Fruit fly (Drosophila melanogaster): Measurements from ENCODE around the gene HLH3B.

Gene HLH3B

DNA sequence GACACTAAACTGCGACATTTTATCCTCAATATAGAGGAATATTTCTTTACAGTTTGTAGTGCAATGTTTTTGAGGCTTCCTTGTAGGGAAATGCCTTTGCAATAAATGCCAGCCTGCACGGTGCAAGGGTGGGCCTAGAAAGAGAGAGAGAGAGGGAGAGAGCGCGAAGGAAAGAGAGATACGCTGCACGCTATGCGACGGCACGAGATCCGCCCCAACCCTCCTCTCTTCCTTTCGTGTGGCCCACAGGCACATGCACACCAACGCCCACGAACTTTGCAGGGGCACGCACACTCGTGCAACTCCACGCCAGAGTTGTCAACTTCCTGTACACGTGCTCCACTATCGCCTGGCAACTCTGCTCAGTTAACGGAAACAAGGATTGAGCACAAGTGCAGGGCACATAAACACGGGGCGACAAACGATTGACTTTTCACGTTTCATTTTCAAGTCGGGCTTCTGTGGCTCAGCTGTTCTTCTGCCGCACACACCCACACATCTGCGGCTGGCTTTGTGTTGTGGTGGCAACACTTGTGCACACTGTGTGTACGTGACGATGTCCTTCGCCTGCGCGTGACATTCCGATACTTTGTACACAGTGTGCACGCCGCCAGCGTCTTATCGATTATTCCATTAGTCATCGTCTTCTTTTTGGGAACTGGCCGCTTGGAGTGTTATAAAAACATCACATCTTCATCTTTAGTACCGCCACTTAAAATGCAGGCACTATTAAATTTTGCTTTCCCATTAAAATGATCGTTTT, 45.4 kb downstream of the HLH3B start (continued):
- TF ChIP-seq CG13775 (GFP tag; optimal IDR thresholded peaks at IDR 0.05) (no peak), CG34422 (GFP tag; IDR thresholded peaks at IDR 0.05) (no peak), B-H1 (GFP tag; IDR thresholded peaks at IDR 0.05) (no peak), amos (GFP tag; IDR thresholded peaks at IDR 0.05; ENCODE audit: partially characterized antibody) (peak; percentile 57), pnt (GFP tag; optimal IDR thresholded peaks at IDR 0.05) (no peak), BEAF-32 (GFP tag; optimal IDR thresholded peaks at IDR 0.05) (peak; percentile 61), cg (GFP tag; optimal IDR thresholded peaks at IDR 0.05) (peak; percentile 51), CG6791 (GFP tag; IDR thresholded peaks at IDR 0.05; ENCODE audit: partially characterized antibody) (0 out of 3 replicates have a peak, but pooled peaks have one; percentile 46), CG8765 (GFP tag; IDR thresholded peaks at IDR 0.05) (no peak), klu (GFP tag; IDR thresholded peaks at IDR 0.05) (no peak), crp (GFP tag; optimal IDR thresholded peaks at IDR 0.05) (peak in 1 of 2 experiments; percentile 12), Lpt (GFP tag; optimal IDR thresholded peaks at IDR 0.05) (no peak), emc (GFP tag; optimal IDR thresholded peaks at IDR 0.05) (no peak), Spps (tag; optimal IDR thresholded peaks at IDR 0.05) (no peak), slou (GFP tag; optimal IDR thresholded peaks at IDR 0.05) (no peak), dysf (GFP tag; IDR thresholded peaks at IDR 0.05) (peak; percentile 30; the same call in 1 of the 3 replicates), CG12219 (GFP tag; optimal IDR thresholded peaks at IDR 0.05) (no peak), ssp (GFP tag; IDR thresholded peaks at IDR 0.05) (no peak), chm (GFP tag; IDR thresholded peaks at IDR 0.05) (no peak), chinmo (GFP tag; IDR thresholded peaks at IDR 0.05; ENCODE audit: partially characterized antibody) (0 out of 4 replicates have a peak, but pooled peaks have one; percentile 22), CG9797 (GFP tag; optimal IDR thresholded peaks at IDR 0.05) (no peak), twi (tag; optimal IDR thresholded peaks at IDR 0.05) (no peak), pzg (GFP tag; optimal IDR thresholded peaks at IDR 0.05) (peak; percentile 19), CG10366 (GFP tag; IDR thresholded peaks at IDR 0.05) (no peak), CG9215 (GFP tag; IDR thresholded peaks at IDR 0.05) (no peak), E2f2 (GFP tag; IDR thresholded peaks at IDR 0.05) (no peak), crol (GFP tag; IDR thresholded peaks at IDR 0.05) (peak; percentile 69), lmd (GFP tag; IDR thresholded peaks at IDR 0.05) (no peak), CG42726 (GFP tag; IDR thresholded peaks at IDR 0.05; ENCODE audit: partially characterized antibody) (no peak), dm (GFP tag; optimal IDR thresholded peaks at IDR 0.05) (peak; percentile 13), onecut (GFP tag; IDR thresholded peaks at IDR 0.05) (peak; percentile 69), CG13287 (GFP tag; IDR thresholded peaks at IDR 0.05; ENCODE audit: partially characterized antibody) (peak; percentile 28; the same call in 1 of the 2 replicates), CG10274 (GFP tag; optimal IDR thresholded peaks at IDR 0.05) (no peak), tgo (GFP tag; IDR thresholded peaks at IDR 0.05) (no peak), Fer1 (GFP tag; optimal IDR thresholded peaks at IDR 0.05) (peak; percentile 7), sens (GFP tag) (peak; percentile 15), Ptx1 (GFP tag; IDR thresholded peaks at IDR 0.05) (0 out of 2 replicates have a peak, but pooled peaks have one; percentile 10), CG1792 (GFP tag; optimal IDR thresholded peaks at IDR 0.05) (no peak), knrl (GFP tag; IDR thresholded peaks at IDR 0.05; ENCODE audit: partially characterized antibody) (peak; percentile 20; the same call in 1 of the 3 replicates), Bteb2 (GFP tag; optimal IDR thresholded peaks at IDR 0.05) (no peak), ewg (GFP tag; optimal IDR thresholded peaks at IDR 0.05) (peak; percentile 79), CG14710 (tag; optimal IDR thresholded peaks at IDR 0.05) (peak; percentile 20), Six4 (GFP tag; optimal IDR thresholded peaks at IDR 0.05) (no peak), ap (GFP tag; IDR thresholded peaks at IDR 0.05) (no peak), lola (GFP tag; optimal IDR thresholded peaks at IDR 0.05) (no peak), Aef1 (GFP tag; IDR thresholded peaks at IDR 0.05) (no peak), Poxn (GFP tag; IDR thresholded peaks at IDR 0.05) (no peak), Sry-δ (GFP tag; optimal IDR thresholded peaks at IDR 0.05) (peak; percentile 16), chn (GFP tag; optimal IDR thresholded peaks at IDR 0.05) (peak; percentile 1), trh (GFP tag; optimal IDR thresholded peaks at IDR 0.05) (no peak)
